Worm (Caenorhabditis elegans) whole organism, L3 larva: ENCODE data around the gene C15B12.1.

Experiments
- R02D3.7 ChIP-seq: fragments of 150-350 bp; optimal IDR thresholded peaks from 2 replicates; lab custom pipeline; 2014; ENCODE audit warnings: missing biosample characterization, missing genetic modification characterization
- mml-1 ChIP-seq: fragments of 150-350 bp; sonication (generic microtip); optimal IDR thresholded peaks from 3 replicates; lab custom pipeline; 2014; ENCODE audit warnings: missing biosample characterization, missing genetic modification characterization
- nhr-67 ChIP-seq: fragments of 150-350 bp; optimal IDR thresholded peaks from 2 replicates; lab custom pipeline; 2014; ENCODE audit warnings: missing biosample characterization, missing genetic modification characterization
- snpc-4 ChIP-seq: fragments of 150-350 bp; optimal IDR thresholded peaks from 2 replicates; lab custom pipeline; 2014; ENCODE audit warnings: missing biosample characterization, missing genetic modification characterization

ce11 chrX:6435812-6436211, 40.8 kb upstream of the C15B12.1 start:
- TF ChIP-seq mml-1 (tag; lab: Kevin White, UChicago) (no peak), R02D3.7 (tag; lab: Kevin White, UChicago) (no peak), snpc-4 (no peak), nhr-67 (tag; lab: Kevin White, UChicago) (no peak)
